Worm (Caenorhabditis elegans) whole organism, early embryonic: ENCODE results near the gene pat-2.

Experiments used
- B0310.2 ChIP-seq: sonication (generic microtip); optimal IDR thresholded peaks from 2 replicates; lab custom pipeline; 2016; ENCODE audit warnings: mild to moderate bottlenecking, missing genetic modification characterization, missing compliant biosample characterization
- aly-1 ChIP-seq: sonication (generic microtip); optimal IDR thresholded peaks from 2 replicates; lab custom pipeline; 2016; ENCODE audit warnings: missing genetic modification characterization, missing compliant biosample characterization
- ama-1 ChIP-seq: fragments of 150-350 bp; optimal IDR thresholded peaks from 2 replicates; lab custom pipeline; 2014
- ceh-36 ChIP-seq: sonication (generic microtip); optimal IDR thresholded peaks from 2 replicates; lab custom pipeline; 2016; ENCODE audit warnings: missing genetic modification characterization, inconsistent platforms, missing compliant biosample characterization
- flt-1 ChIP-seq: fragments of 200-800 bp; sonication (Bioruptor generic); IDR thresholded peaks from 2 replicates; pipeline ENCODE4 v1.3.6; 2022; ENCODE audit warnings: missing genetic modification characterization, missing compliant biosample characterization
- hnd-1 ChIP-seq: sonication (generic microtip); optimal IDR thresholded peaks from 2 replicates; lab custom pipeline; 2016; ENCODE audit warnings: missing genetic modification characterization, missing compliant biosample characterization
- pes-1 ChIP-seq: fragments of 200-800 bp; sonication (Bioruptor generic); IDR thresholded peaks from 2 replicates; pipeline ENCODE4 v1.3.6; 2022; ENCODE audit warnings: missing genetic modification reagents, missing genetic modification characterization, missing compliant biosample characterization
- scrt-1 ChIP-seq: fragments of 200-800 bp; sonication (Bioruptor generic); IDR thresholded peaks from 2 replicates; pipeline ENCODE4 v1.3.6; 2022; ENCODE audit warnings: missing genetic modification characterization, missing compliant biosample characterization
- tbx-11 ChIP-seq: fragments of 200-800 bp; sonication (Bioruptor generic); IDR thresholded peaks from 2 replicates; pipeline ENCODE4 v1.3.6; 2022; ENCODE audit warnings: missing genetic modification characterization, missing compliant biosample characterization
- tra-4 ChIP-seq: sonication (generic microtip); optimal IDR thresholded peaks from 2 replicates; lab custom pipeline; 2017; ENCODE audit warnings: missing genetic modification characterization, missing compliant biosample characterization

- TF ChIP-seq B0310.2: no peak
- no peak for TF ChIP-seq ceh-36 (tag; lab: Kevin White, UChicago)
- no peak for TF ChIP-seq ama-1 (lab: Kevin White, UChicago)
- no peak for TF ChIP-seq flt-1 (GFP tag; lab: Robert Waterston, UW)
- TF ChIP-seq pes-1 (GFP tag; lab: Robert Waterston, UW): no peak
- no peak for TF ChIP-seq tra-4 (tag; lab: Kevin White, UChicago)
- TF ChIP-seq hnd-1 (tag; lab: Kevin White, UChicago): no peak
- TF ChIP-seq scrt-1 (GFP tag; lab: Robert Waterston, UW): no peak
- TF ChIP-seq aly-1 (tag; lab: Kevin White, UChicago): no peak
- no peak for TF ChIP-seq tbx-11 (GFP tag; lab: Robert Waterston, UW)
Observed at ce11 chrIII:8858482-8858881, 39.8 kb downstream of the pat-2 start.
